Fruit fly (Drosophila melanogaster) whole organism: Measurements from ENCODE around the gene CG8360.
A peak's percentile ranks its signal among the peaks of the same experiment; 100 is the strongest.

ENCODE experiments used
- CG8478 ChIP-seq: fragments of >200 bp; optimal IDR thresholded peaks from 2 replicates; lab custom pipeline; 2018; ENCODE audit warnings: inconsistent platforms
- Dll ChIP-seq: fragments of >200 bp; optimal IDR thresholded peaks from 2 replicates; lab custom pipeline; 2017
- EcR ChIP-seq, 2 experiments: fragments of >200 bp; optimal IDR thresholded peaks; 2 replicates each; lab custom pipeline; 2017; ENCODE audit warnings: missing biosample characterization in 2 of 2, missing genetic modification characterization in 2 of 2, missing genetic modification reagents in 2 of 2
- pan ChIP-seq: fragments of >200 bp; optimal IDR thresholded peaks from 2 replicates; lab custom pipeline; 2017
- psq ChIP-seq: fragments of >200 bp; optimal IDR thresholded peaks from 2 replicates; lab custom pipeline; 2017
- usp ChIP-seq: fragments of >200 bp; optimal IDR thresholded peaks from 2 replicates; lab custom pipeline; 2017; ENCODE audit warnings: missing biosample characterization, missing genetic modification characterization, mixed read lengths

The CG8360 gene

DNA sequence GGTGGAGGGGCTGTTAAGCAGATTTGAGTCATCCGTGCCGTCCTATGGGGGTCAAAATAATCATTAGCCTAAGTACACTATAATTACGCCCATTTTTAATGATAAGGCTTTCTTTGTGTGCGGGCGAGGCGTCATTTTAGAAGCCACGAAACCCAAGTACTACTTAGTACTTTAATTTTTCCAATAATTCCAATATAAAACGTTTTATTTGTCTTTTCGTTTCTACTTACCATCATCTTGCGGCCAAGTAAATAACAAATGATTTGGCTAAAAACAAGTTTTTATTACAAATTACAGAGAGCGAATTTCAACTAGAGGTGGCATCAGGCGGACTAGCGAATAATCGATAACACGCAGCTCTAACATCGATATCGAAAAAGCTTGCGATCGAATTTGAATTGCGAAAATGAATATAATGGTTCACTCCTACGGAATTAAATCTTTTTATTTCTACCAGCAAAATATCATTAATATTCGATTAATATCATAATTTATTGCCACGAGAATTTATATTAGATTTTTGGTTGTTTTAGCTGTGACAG, 7.7 kb downstream of the CG8360 start, which contains the start of gene Snx6:
Snx6 (minus strand) TSS at position 349 of the 542 bp plus-strand sequence.
- TF ChIP-seq psq (lab: Kevin White, UChicago) (no peak), EcR (GFP tag; optimal IDR thresholded peaks at IDR 0.05; lab: Kevin White, UChicago) (no peak), Dll (lab: Kevin White, UChicago) (no peak), pan (no peak), usp (GFP tag; lab: Kevin White, UChicago) (no peak), CG8478 (lab: Kevin White, UChicago) (no peak)

DNA sequence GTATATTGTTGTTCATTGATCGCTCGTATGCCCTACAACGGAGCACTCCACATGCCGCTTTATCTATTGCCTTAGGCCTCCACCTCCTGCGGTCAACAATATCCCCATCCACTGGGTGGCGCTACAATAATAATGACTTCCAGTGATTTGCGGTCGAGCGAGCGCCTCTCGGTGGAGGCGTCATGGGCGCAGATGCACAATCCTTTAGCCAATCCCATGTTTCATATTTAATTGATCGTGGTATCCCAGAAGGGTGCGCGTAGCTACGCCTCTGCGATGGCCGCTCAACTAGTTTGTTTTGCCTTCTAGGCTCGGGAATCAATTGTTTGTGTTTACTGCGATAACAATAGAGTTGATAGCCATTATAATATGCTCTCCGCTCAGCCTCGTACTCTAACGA, 16.4 kb downstream of the CG8360 start:
- TF ChIP-seq Dll (lab: Kevin White, UChicago) = no peak
- TF ChIP-seq pan = no peak
- no peak for TF ChIP-seq EcR (GFP tag; optimal IDR thresholded peaks at IDR 0.05; lab: Kevin White, UChicago)
- no peak for TF ChIP-seq CG8478 (lab: Kevin White, UChicago)
- TF ChIP-seq psq (lab: Kevin White, UChicago) = no peak
- no peak for TF ChIP-seq usp (GFP tag; lab: Kevin White, UChicago)

DNA sequence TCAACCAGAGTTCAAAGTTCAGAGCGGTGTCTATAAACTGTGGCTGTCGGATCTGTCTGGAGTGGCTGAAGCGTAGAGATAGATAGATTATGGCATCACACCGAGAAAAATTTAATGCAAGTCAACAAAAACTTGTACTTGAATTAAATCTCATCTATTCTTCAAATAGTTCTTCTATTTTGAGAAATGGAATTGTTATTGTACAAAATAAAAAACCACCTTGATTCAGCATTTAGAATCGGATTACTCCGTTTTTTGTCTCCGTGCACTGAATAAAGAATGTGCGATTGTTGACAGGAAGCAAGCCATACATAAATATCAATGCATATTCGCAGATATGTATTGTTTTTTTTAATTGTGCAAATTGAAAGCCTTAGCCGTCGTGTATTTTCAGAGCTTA, 16.9 kb downstream of the CG8360 start:
- TF ChIP-seq CG8478 (lab: Kevin White, UChicago) (no peak), Dll (lab: Kevin White, UChicago) (no peak), usp (GFP tag; lab: Kevin White, UChicago) (no peak), psq (lab: Kevin White, UChicago) (no peak), pan (peak; percentile 10)

- TF ChIP-seq psq (lab: Kevin White, UChicago) (no peak), EcR (GFP tag; optimal IDR thresholded peaks at IDR 0.05; lab: Kevin White, UChicago) (no peak), usp (GFP tag; lab: Kevin White, UChicago) (no peak), Dll (lab: Kevin White, UChicago) (no peak), CG8478 (lab: Kevin White, UChicago) (no peak), pan (no peak)
These were observed 17.5 kb downstream of the CG8360 start for dm6 chr2L:8230255-8230654.

DNA sequence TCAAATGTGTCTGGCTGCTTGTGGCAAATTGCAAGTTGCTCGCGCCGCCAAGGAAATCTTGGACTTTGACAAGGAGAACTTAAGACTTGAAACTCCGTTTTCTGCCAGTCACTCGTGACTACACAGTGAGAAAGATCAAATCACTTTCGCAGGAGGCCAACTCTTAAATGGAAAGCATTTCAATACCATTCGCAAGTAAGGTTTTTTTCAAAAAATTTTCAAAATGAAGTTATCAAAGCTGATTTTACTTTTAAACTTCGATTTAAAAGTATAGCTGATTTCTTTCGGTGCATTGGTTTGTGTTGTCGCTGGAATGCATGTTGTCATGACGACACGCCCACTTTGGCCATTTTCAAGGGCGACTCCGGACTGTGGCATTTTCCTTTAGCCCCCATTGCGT, 19.6 kb downstream of the CG8360 start:
- TF ChIP-seq Dll (lab: Kevin White, UChicago) = no peak
- no peak for TF ChIP-seq usp (GFP tag; lab: Kevin White, UChicago)
- no peak for TF ChIP-seq CG8478 (lab: Kevin White, UChicago)
- TF ChIP-seq pan = no peak
- no peak for TF ChIP-seq EcR (GFP tag; optimal IDR thresholded peaks at IDR 0.05; lab: Kevin White, UChicago)
- TF ChIP-seq psq (lab: Kevin White, UChicago) = no peak

dm6 chr2L:8233571-8233970, 20.8 kb downstream of the CG8360 start:
- TF ChIP-seq Dll (lab: Kevin White, UChicago) (no peak), CG8478 (lab: Kevin White, UChicago) (no peak), EcR (GFP tag; optimal IDR thresholded peaks at IDR 0.05; lab: Kevin White, UChicago) (no peak), psq (lab: Kevin White, UChicago) (no peak)

- TF ChIP-seq usp (GFP tag; lab: Kevin White, UChicago) (no peak), EcR (GFP tag; optimal IDR thresholded peaks at IDR 0.05; lab: Kevin White, UChicago) (no peak), psq (lab: Kevin White, UChicago) (no peak), CG8478 (lab: Kevin White, UChicago) (no peak), Dll (lab: Kevin White, UChicago) (no peak), pan (no peak)
These were observed 26.4 kb downstream of the CG8360 start for dm6 chr2L:8239032-8239650.

DNA sequence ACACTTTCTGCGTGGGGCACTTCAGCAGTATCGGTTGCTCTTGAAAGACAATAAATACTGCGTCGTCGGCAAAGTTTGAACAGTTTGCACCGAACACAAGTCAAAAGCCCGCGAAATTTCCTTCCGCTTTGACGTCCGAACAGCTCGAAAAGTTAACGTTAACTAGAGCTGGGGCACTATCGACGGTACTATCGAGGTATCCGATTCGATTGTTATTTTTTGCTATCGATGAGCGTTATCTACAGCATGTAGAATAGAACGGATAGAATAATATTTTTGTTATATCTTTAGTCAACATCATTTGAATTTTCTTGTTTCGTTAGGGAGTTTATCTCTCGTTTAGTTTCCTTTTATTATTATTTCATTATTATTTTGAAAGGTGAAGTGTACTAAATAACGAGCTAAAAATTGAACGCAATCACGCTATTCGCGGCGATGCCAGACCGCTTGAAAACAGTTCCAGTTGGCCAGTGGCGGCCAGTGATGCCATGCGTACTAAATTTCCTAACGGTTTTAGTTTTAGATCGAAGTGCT, 27.0 kb downstream of the CG8360 start, which contains the start of gene Pvr:
Pvr (minus strand) TSS at position 167 of the 534 bp plus-strand sequence.
- TF ChIP-seq psq (lab: Kevin White, UChicago) (no peak), CG8478 (lab: Kevin White, UChicago) (no peak), usp (GFP tag; lab: Kevin White, UChicago) (no peak), pan (no peak), Dll (lab: Kevin White, UChicago) (no peak), EcR (GFP tag; optimal IDR thresholded peaks at IDR 0.05; lab: Kevin White, UChicago) (no peak)

dm6 chr2L:8241700-8242099, 28.9 kb downstream of the CG8360 start, which contains the start of gene Spn28F:
TSS of gene Spn28F (minus strand) at chr2L:8241800.
- TF ChIP-seq Dll (lab: Kevin White, UChicago) = no peak
- TF ChIP-seq psq (lab: Kevin White, UChicago) = no peak
- no peak for TF ChIP-seq usp (GFP tag; lab: Kevin White, UChicago)
- TF ChIP-seq EcR (GFP tag; optimal IDR thresholded peaks at IDR 0.05; lab: Kevin White, UChicago) = no peak
- no peak for TF ChIP-seq pan
- no peak for TF ChIP-seq CG8478 (lab: Kevin White, UChicago)

- TF ChIP-seq EcR (GFP tag; optimal IDR thresholded peaks at IDR 0.05; lab: Kevin White, UChicago) (no peak), pan (no peak), CG8478 (lab: Kevin White, UChicago) (no peak), usp (GFP tag; lab: Kevin White, UChicago) (no peak), Dll (lab: Kevin White, UChicago) (no peak), psq (lab: Kevin White, UChicago) (no peak)
These were observed 29.4 kb downstream of the CG8360 start, which contains the start of gene CG14277 for dm6 chr2L:8242186-8242585. TSS of gene CG14277 (plus strand) at chr2L:8242486.

dm6 chr2L:8243903-8244302, 31.1 kb downstream of the CG8360 start, which contains the start of gene CG43057:
TSS of gene CG43057 (minus strand) at chr2L:8244003.
- TF ChIP-seq Dll (lab: Kevin White, UChicago) = no peak
- TF ChIP-seq pan = no peak
- no peak for TF ChIP-seq EcR (GFP tag; optimal IDR thresholded peaks at IDR 0.05; lab: Kevin White, UChicago)
- no peak for TF ChIP-seq usp (GFP tag; lab: Kevin White, UChicago)
- TF ChIP-seq CG8478 (lab: Kevin White, UChicago) = no peak
